Worm (Caenorhabditis elegans): Measurements from ENCODE around the gene cdkl-1.

- no peak for TF ChIP-seq dao-5 (tag; optimal IDR thresholded peaks at IDR 0.05)
- peak; percentile 34 for TF ChIP-seq him-1 (tag; optimal IDR thresholded peaks at IDR 0.05)
- peak; percentile 84 for TF ChIP-seq W03F9.2 (tag; optimal IDR thresholded peaks at IDR 0.05)
These were observed 25.2 kb downstream of the cdkl-1 start, which contains the start of the genes atp-5 and lmtr-3 for ce11 chrV:11123817-11124337.
